Fruit fly (Drosophila melanogaster) whole organism, pupa: Measurements from ENCODE around the gene CG31533.

Experiments
- CG13204 ChIP-seq: fragments of 200-800 bp; sonication (Bioruptor generic); optimal IDR thresholded peaks from 2 replicates; lab custom pipeline; 2018; ENCODE audit warnings: missing biosample characterization, mild to moderate bottlenecking, missing genetic modification characterization, moderate library complexity
- CG14655 ChIP-seq: fragments of 200-800 bp; sonication (Bioruptor generic); optimal IDR thresholded peaks from 3 replicates; lab custom pipeline; 2017; ENCODE audit warnings: mild to moderate bottlenecking, missing biosample characterization, missing genetic modification reagents, missing genetic modification characterization
- CG17806 ChIP-seq: fragments of 200-800 bp; sonication (Bioruptor generic); optimal IDR thresholded peaks from 2 replicates; lab custom pipeline; 2018; ENCODE audit warnings: missing biosample characterization, mild to moderate bottlenecking, missing genetic modification characterization, moderate library complexity
- CG32121 ChIP-seq: fragments of 200-800 bp; sonication (Bioruptor generic); IDR thresholded peaks from 2 replicates; pipeline ENCODE4 v1.3.6; 2022; ENCODE audit warnings: missing biosample characterization, missing genetic modification characterization
- CG34367 ChIP-seq: fragments of 200-800 bp; sonication (Bioruptor generic); optimal IDR thresholded peaks from 2 replicates; lab custom pipeline; 2018; ENCODE audit warnings: missing biosample characterization, mild to moderate bottlenecking, missing genetic modification characterization
- CG9948 ChIP-seq: fragments of 200-800 bp; sonication (Bioruptor generic); optimal IDR thresholded peaks from 2 replicates; lab custom pipeline; 2018; ENCODE audit warnings: missing biosample characterization, mild to moderate bottlenecking, missing genetic modification characterization, moderate library complexity
- D1 ChIP-seq: fragments of 200-800 bp; sonication (Bioruptor generic); optimal IDR thresholded peaks from 2 replicates; lab custom pipeline; 2018; ENCODE audit warnings: missing biosample characterization, mild to moderate bottlenecking, missing genetic modification characterization, moderate library complexity
- EcR ChIP-seq: fragments of 200-800 bp; sonication (Bioruptor generic); optimal IDR thresholded peaks from 3 replicates; lab custom pipeline; 2019; ENCODE audit warnings: missing biosample characterization, missing genetic modification characterization, mild to moderate bottlenecking, moderate library complexity, missing genetic modification reagents
- Pif1A ChIP-seq: fragments of 200-800 bp; sonication (Bioruptor generic); optimal IDR thresholded peaks from 3 replicates; lab custom pipeline; 2016; ENCODE audit warnings: missing biosample characterization, missing genetic modification characterization
- Pif1B ChIP-seq: fragments of 200-800 bp; sonication (Bioruptor generic); optimal IDR thresholded peaks from 3 replicates; lab custom pipeline; 2016; ENCODE audit warnings: missing biosample characterization, missing genetic modification characterization
- Snoo ChIP-seq: fragments of 200-800 bp; sonication (Bioruptor generic); optimal IDR thresholded peaks from 3 replicates; lab custom pipeline; 2017; ENCODE audit warnings: missing biosample characterization, mild to moderate bottlenecking, missing genetic modification characterization, inconsistent platforms
- gl ChIP-seq: fragments of 200-800 bp; sonication (Bioruptor generic); optimal IDR thresholded peaks from 2 replicates; lab custom pipeline; 2018; ENCODE audit warnings: missing biosample characterization, mild to moderate bottlenecking, missing genetic modification characterization

dm6 chr3R:14153729-14154128 lies 3.5 kb downstream of the CG31533 start, which contains the start of gene Recs1:
- TF ChIP-seq gl (tag; lab: Kevin White, UChicago) (no peak), CG32121 (GFP tag; lab: Robert Waterston, UW) (no peak), Pif1B (GFP tag; lab: Kevin White, UChicago) (no peak), D1 (no peak), CG14655 (no peak), Snoo (tag; lab: Kevin White, UChicago) (no peak), Pif1A (GFP tag; lab: Kevin White, UChicago) (no peak), CG13204 (GFP tag; lab: Kevin White, UChicago) (no peak), EcR (GFP tag; lab: Kevin White, UChicago) (no peak), CG17806 (no peak), CG34367 (tag; lab: Kevin White, UChicago) (no peak), CG9948 (no peak)
